Fruit fly (Drosophila melanogaster) S2 (cell line): ENCODE measurements around the gene CG3517.

Source experiments
- CG8478 ChIP-seq: fragments of >200 bp; optimal IDR thresholded peaks from 2 replicates; lab custom pipeline; 2018
- CTCF ChIP-seq, 2 experiments: fragments of >200 bp; optimal IDR thresholded peaks; 2 replicates each; lab custom pipeline; 2018

DNA sequence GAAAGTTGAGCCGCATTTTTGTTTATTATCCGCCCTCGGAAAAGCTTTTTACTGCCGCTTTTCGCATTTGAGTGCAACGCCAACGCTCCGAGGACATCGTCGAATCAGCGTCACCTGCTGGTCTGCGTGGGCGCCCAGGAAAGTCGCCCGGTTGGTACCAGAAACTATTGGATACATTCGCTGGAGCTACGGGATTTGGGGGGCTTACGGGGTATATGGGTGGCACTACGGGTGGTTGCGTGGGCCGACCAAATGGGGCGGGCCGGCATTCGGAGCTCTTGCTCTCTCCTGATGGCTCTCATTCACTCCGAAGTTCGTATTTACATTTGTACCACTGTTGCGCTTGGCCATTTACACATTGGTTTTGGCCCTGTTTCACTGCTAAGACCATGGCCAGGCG, 13.6 kb downstream of the CG3517 start:
- TF ChIP-seq CG8478 (lab: Kevin White, UChicago) (no peak), CTCF (optimal IDR thresholded peaks at IDR 0.05; lab: Kevin White, UChicago) (no peak)
